Fruit fly (Drosophila melanogaster): Measurements from ENCODE around the gene mRpL2.

The mRpL2 gene

dm6 chr3L:11148478-11149251 lies 28.0 kb downstream of the mRpL2 start (continued):
- TF ChIP-seq Dip3 (GFP tag; optimal IDR thresholded peaks at IDR 0.05) = no peak
- peak; percentile 41 for TF ChIP-seq ATbp (GFP tag; optimal IDR thresholded peaks at IDR 0.05)
- TF ChIP-seq Side (GFP tag; optimal IDR thresholded peaks at IDR 0.05) = no peak
- no peak for TF ChIP-seq B-H2 (GFP tag; optimal IDR thresholded peaks at IDR 0.05)
- peak; percentile 27 for TF ChIP-seq Hr3 (GFP tag; optimal IDR thresholded peaks at IDR 0.05)
- TF ChIP-seq gce (GFP tag; IDR thresholded peaks at IDR 0.05) = 0 out of 3 replicates have a peak, but pooled peaks have one; percentile 30
- no peak for TF ChIP-seq CG5953 (GFP tag; IDR thresholded peaks at IDR 0.05)
- TF ChIP-seq CG11504 (tag; optimal IDR thresholded peaks at IDR 0.05) = peak; percentile 74
- TF ChIP-seq CG32772 (GFP tag; IDR thresholded peaks at IDR 0.05) = peak; percentile 40; the same call in 1 of the 2 replicates
- TF ChIP-seq org-1 (GFP tag; optimal IDR thresholded peaks at IDR 0.05) = no peak
- peak; percentile 6 for TF ChIP-seq Abd-B (GFP tag; optimal IDR thresholded peaks at IDR 0.05)
- TF ChIP-seq gfzf (GFP tag; optimal IDR thresholded peaks at IDR 0.05) = no peak
- TF ChIP-seq CG4404 (GFP tag; IDR thresholded peaks at IDR 0.05) = no peak
- TF ChIP-seq Hey (tag; optimal IDR thresholded peaks at IDR 0.05) = no peak
- no peak for TF ChIP-seq CG13894 (tag; optimal IDR thresholded peaks at IDR 0.05)
- peak; percentile 57; the same call in 1 of the 2 replicates for TF ChIP-seq CG6689 (GFP tag; IDR thresholded peaks at IDR 0.05)
- no peak for TF ChIP-seq vnd (GFP tag; IDR thresholded peaks at IDR 0.05; ENCODE audit: partially characterized antibody)
- peak; percentile 71 for TF ChIP-seq gem (tag; optimal IDR thresholded peaks at IDR 0.05)
- TF ChIP-seq tgo (GFP tag; IDR thresholded peaks at IDR 0.05) = peak; percentile 57; the same call in 2 of the 3 replicates
- TF ChIP-seq Lim3 (GFP tag; IDR thresholded peaks at IDR 0.05) = no peak
- no peak for TF ChIP-seq so (GFP tag; IDR thresholded peaks at IDR 0.05)
- no peak for TF ChIP-seq eyg (GFP tag; optimal IDR thresholded peaks at IDR 0.05)
- TF ChIP-seq CG1647 (GFP tag; optimal IDR thresholded peaks at IDR 0.05) = no peak
- no peak for TF ChIP-seq Oaz (GFP tag; IDR thresholded peaks at IDR 0.05)
- no peak for TF ChIP-seq CG3407 (GFP tag; optimal IDR thresholded peaks at IDR 0.05)
- no peak for TF ChIP-seq gsb (GFP tag; IDR thresholded peaks at IDR 0.05)
- TF ChIP-seq CG1602 (GFP tag; optimal IDR thresholded peaks at IDR 0.05) = peak; percentile 21
- TF ChIP-seq Bdp1 (GFP tag; optimal IDR thresholded peaks at IDR 0.05) = no peak
- TF ChIP-seq CG12769 (tag; optimal IDR thresholded peaks at IDR 0.05) = peak; percentile 48
- peak; percentile 62 for TF ChIP-seq CG14710 (tag; optimal IDR thresholded peaks at IDR 0.05)
- TF ChIP-seq CG7928 (GFP tag; optimal IDR thresholded peaks at IDR 0.05) = no peak
- no peak for TF ChIP-seq nerfin-2 (GFP tag; IDR thresholded peaks at IDR 0.05; ENCODE audit: partially characterized antibody)
- peak; percentile 30 for TF ChIP-seq CG18764 (GFP tag; optimal IDR thresholded peaks at IDR 0.05)
- peak; percentile 70 for TF ChIP-seq CG31441 (GFP tag; IDR thresholded peaks at IDR 0.05)
- no peak for TF ChIP-seq CG9215 (GFP tag; IDR thresholded peaks at IDR 0.05)
- TF ChIP-seq CG16779 (GFP tag; IDR thresholded peaks at IDR 0.05) = no peak
- TF ChIP-seq zen2 (GFP tag; IDR thresholded peaks at IDR 0.05; ENCODE audit: partially characterized antibody) = no peak
- no peak for TF ChIP-seq CG15514 (GFP tag; optimal IDR thresholded peaks at IDR 0.05)
- no peak for TF ChIP-seq btn (GFP tag; optimal IDR thresholded peaks at IDR 0.05)
- TF ChIP-seq CG10979 (tag; optimal IDR thresholded peaks at IDR 0.05) = peak; percentile 81
- TF ChIP-seq H2.0 (GFP tag; IDR thresholded peaks at IDR 0.05) = no peak
- TF ChIP-seq CG14860 (GFP tag; IDR thresholded peaks at IDR 0.05; ENCODE audit: partially characterized antibody) = no peak
- TF ChIP-seq CG12071 (GFP tag; optimal IDR thresholded peaks at IDR 0.05) = peak; percentile 16
- no peak for TF ChIP-seq MESR4 (GFP tag; optimal IDR thresholded peaks at IDR 0.05)
- TF ChIP-seq CG12155 (GFP tag; optimal IDR thresholded peaks at IDR 0.05) = no peak
- peak; percentile 38 for TF ChIP-seq CG4707 (GFP tag; optimal IDR thresholded peaks at IDR 0.05)
- peak; percentile 38 for TF ChIP-seq nau (GFP tag; optimal IDR thresholded peaks at IDR 0.05)
- TF ChIP-seq CG12299 (tag; optimal IDR thresholded peaks at IDR 0.05) = no peak
- no peak for TF ChIP-seq hth (optimal IDR thresholded peaks at IDR 0.05)
- TF ChIP-seq cas (GFP tag; IDR thresholded peaks at IDR 0.05) = no peak

All from whole organism, embryonic.